Fruit fly (Drosophila melanogaster) S2 (cell line): Measurements from ENCODE around the gene gammaCOP.

Experiments
- CG8478 ChIP-seq: fragments of >200 bp; optimal IDR thresholded peaks from 2 replicates; lab custom pipeline; 2018
- CTCF ChIP-seq, 2 experiments: fragments of >200 bp; optimal IDR thresholded peaks; 2 replicates each; lab custom pipeline; 2018

DNA sequence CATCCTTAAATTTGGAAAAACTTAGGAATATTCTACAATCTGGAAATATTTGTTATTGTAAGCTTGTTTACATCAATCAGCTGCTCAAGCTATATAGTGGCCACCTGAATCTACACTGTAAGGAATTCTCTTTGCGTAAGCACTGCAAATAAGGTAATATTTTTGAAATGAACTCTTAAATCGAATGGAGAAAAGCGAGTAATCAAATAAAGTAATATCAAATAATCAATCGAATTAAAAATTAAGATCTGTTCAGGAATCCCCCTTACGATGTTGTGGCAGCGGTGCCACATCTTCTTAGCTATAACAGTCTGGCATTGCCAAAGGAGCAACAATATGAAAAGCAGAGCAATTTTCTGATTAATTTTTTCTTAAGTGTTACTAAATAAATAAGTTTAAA lies 44.1 kb downstream of the gammaCOP start, which contains the start of the genes Mnat9 and CG1792:
- TF ChIP-seq CG8478 (lab: Kevin White, UChicago) (no peak), CTCF (optimal IDR thresholded peaks at IDR 0.05; lab: Kevin White, UChicago) (no peak)
